Worm (Caenorhabditis elegans) whole organism, L1 larva: ENCODE results near the gene W08E12.5.

ENCODE experiments used
- C04F5.9 ChIP-seq: sonication (generic microtip); optimal IDR thresholded peaks from 2 replicates; lab custom pipeline; 2016; ENCODE audit warnings: missing genetic modification characterization, missing compliant biosample characterization
- C16A3.4 ChIP-seq: fragments of 150-350 bp; optimal IDR thresholded peaks from 2 replicates; lab custom pipeline; 2014; ENCODE audit warnings: missing biosample characterization, missing genetic modification characterization
- C34B4.2 ChIP-seq: sonication (generic microtip); optimal IDR thresholded peaks from 2 replicates; lab custom pipeline; 2017; ENCODE audit warnings: mild to moderate bottlenecking, missing genetic modification characterization, missing compliant biosample characterization
- alr-1 ChIP-seq: fragments of 200-800 bp; sonication (Bioruptor generic); optimal IDR thresholded peaks from 2 replicates; lab custom pipeline; 2018; ENCODE audit warnings: borderline replicate concordance, mild to moderate bottlenecking, missing genetic modification characterization, missing compliant biosample characterization
- ama-1 ChIP-seq: fragments of 150-350 bp; optimal IDR thresholded peaks from 2 replicates; lab custom pipeline; 2014
- ceh-82 ChIP-seq, 3 experiments: fragments of 150-350 bp in 1 of 3; sonication (generic microtip) in 2 of 3; optimal IDR thresholded peaks; 2 replicates each; lab custom pipeline; 2014 to 2017; ENCODE audit warnings: missing biosample characterization in 3 of 3, missing genetic modification characterization in 3 of 3
- ceh-88 ChIP-seq: fragments of 200-800 bp; sonication (Bioruptor generic); IDR thresholded peaks from 2 replicates; pipeline ENCODE4 v1.3.6; 2022; ENCODE audit warnings: missing genetic modification characterization, missing compliant biosample characterization
- ceh-90 ChIP-seq: sonication (generic microtip); optimal IDR thresholded peaks from 2 replicates; lab custom pipeline; 2016; ENCODE audit warnings: missing genetic modification characterization, missing compliant biosample characterization
- dsc-1 ChIP-seq: sonication (generic microtip); optimal IDR thresholded peaks from 2 replicates; lab custom pipeline; 2016; ENCODE audit warnings: mild to moderate bottlenecking, missing genetic modification characterization, missing compliant biosample characterization
- efl-1 ChIP-seq, 4 experiments: fragments of 150-350 bp; optimal IDR thresholded peaks in 3 of 4; peaks in 1 of 4; 1 replicate in 1 of 4; 2 replicates in 3 of 4; lab custom pipeline; 2014; ENCODE audit warnings: missing biosample characterization in 2 of 4, missing genetic modification characterization in 2 of 4, missing genetic modification reagents in 2 of 4
- efl-3 ChIP-seq: fragments of 200-800 bp; sonication (Bioruptor generic); optimal IDR thresholded peaks from 2 replicates; lab custom pipeline; 2018; ENCODE audit warnings: mild to moderate bottlenecking, missing genetic modification characterization, missing compliant biosample characterization
- egl-27 ChIP-seq, 2 experiments: fragments of 150-350 bp in 1 of 2; sonication (generic microtip); optimal IDR thresholded peaks; 3 replicates each; lab custom pipeline; 2017 to 2018; ENCODE audit warnings: missing biosample characterization in 2 of 2, missing genetic modification characterization in 2 of 2, missing genetic modification reagents in 2 of 2
- fkh-10 ChIP-seq: sonication (generic microtip); optimal IDR thresholded peaks from 2 replicates; lab custom pipeline; 2017; ENCODE audit warnings: missing biosample characterization, missing genetic modification reagents, missing genetic modification characterization
- fos-1 ChIP-seq: fragments of 150-350 bp; optimal IDR thresholded peaks from 2 replicates; lab custom pipeline; 2014; ENCODE audit warnings: missing biosample characterization, missing genetic modification characterization
- hlh-17 ChIP-seq: fragments of 200-800 bp; sonication (Bioruptor generic); optimal IDR thresholded peaks from 2 replicates; lab custom pipeline; 2018; ENCODE audit warnings: missing genetic modification characterization, mild to moderate bottlenecking, missing compliant biosample characterization, moderate library complexity, borderline replicate concordance
- lin-13 ChIP-seq: fragments of 150-350 bp; optimal IDR thresholded peaks from 2 replicates; lab custom pipeline; 2014; ENCODE audit warnings: missing biosample characterization, missing genetic modification reagents, missing genetic modification characterization
- lin-14 ChIP-seq: fragments of 200-800 bp; sonication (Bioruptor generic); optimal IDR thresholded peaks from 2 replicates; lab custom pipeline; 2018; ENCODE audit warnings: mild to moderate bottlenecking, missing genetic modification characterization, moderate library complexity, missing compliant biosample characterization
- lir-3 ChIP-seq: sonication (generic microtip); optimal IDR thresholded peaks from 2 replicates; lab custom pipeline; 2016; ENCODE audit warnings: mild to moderate bottlenecking, missing genetic modification characterization, moderate library complexity, missing compliant biosample characterization; ENCODE audit not compliant: poor library complexity
- mdl-1 ChIP-seq, 2 experiments: fragments of 150-350 bp; optimal IDR thresholded peaks; 2 replicates each; lab custom pipeline; 2014 to 2017; ENCODE audit warnings: missing biosample characterization in 2 of 2, missing genetic modification characterization in 2 of 2, inconsistent platforms in 1 of 2
- mef-2 ChIP-seq: fragments of 150-350 bp; optimal IDR thresholded peaks from 2 replicates; lab custom pipeline; 2014; ENCODE audit warnings: missing biosample characterization, missing genetic modification characterization
- mep-1 ChIP-seq: fragments of 150-350 bp; optimal IDR thresholded peaks from 2 replicates; lab custom pipeline; 2014; ENCODE audit warnings: missing biosample characterization, missing genetic modification characterization
- nhr-237 ChIP-seq: fragments of 150-350 bp; optimal IDR thresholded peaks from 2 replicates; lab custom pipeline; 2014; ENCODE audit warnings: missing biosample characterization, missing genetic modification characterization
- nhr-71 ChIP-seq: sonication (generic microtip); optimal IDR thresholded peaks from 2 replicates; lab custom pipeline; 2016; ENCODE audit warnings: mild to moderate bottlenecking, missing genetic modification characterization, moderate library complexity, missing compliant biosample characterization
- nhr-76 ChIP-seq: sonication (generic microtip); optimal IDR thresholded peaks from 2 replicates; lab custom pipeline; 2017; ENCODE audit warnings: missing biosample characterization, missing genetic modification characterization
- nhr-84 ChIP-seq: sonication (generic microtip); optimal IDR thresholded peaks from 2 replicates; lab custom pipeline; 2017; ENCODE audit warnings: missing biosample characterization, missing genetic modification characterization
- skn-1 ChIP-seq: fragments of 150-350 bp; optimal IDR thresholded peaks from 2 replicates; lab custom pipeline; 2014; ENCODE audit warnings: missing biosample characterization, missing genetic modification characterization
- snpc-4 ChIP-seq: fragments of 150-350 bp; optimal IDR thresholded peaks from 2 replicates; lab custom pipeline; 2014; ENCODE audit warnings: missing biosample characterization, missing genetic modification characterization
- sox-4 ChIP-seq: sonication (generic microtip); optimal IDR thresholded peaks from 2 replicates; lab custom pipeline; 2016; ENCODE audit warnings: missing genetic modification characterization, missing compliant biosample characterization
- tbx-2 ChIP-seq: sonication (generic microtip); optimal IDR thresholded peaks from 2 replicates; lab custom pipeline; 2016; ENCODE audit warnings: missing genetic modification characterization, missing compliant biosample characterization
- unc-130 ChIP-seq: fragments of 150-350 bp; optimal IDR thresholded peaks from 2 replicates; lab custom pipeline; 2017; ENCODE audit warnings: missing biosample characterization, missing genetic modification characterization, inconsistent platforms
- zag-1 ChIP-seq: fragments of 150-350 bp; optimal IDR thresholded peaks from 2 replicates; lab custom pipeline; 2014; ENCODE audit warnings: missing biosample characterization, missing genetic modification characterization
- zip-4 ChIP-seq: fragments of 200-800 bp; sonication (Bioruptor generic); optimal IDR thresholded peaks from 2 replicates; lab custom pipeline; 2018; ENCODE audit warnings: mild to moderate bottlenecking, missing genetic modification characterization, moderate library complexity, missing compliant biosample characterization
- ztf-11 ChIP-seq, 2 experiments: sonication (generic microtip); optimal IDR thresholded peaks; 2 replicates each; lab custom pipeline; 2016 to 2017; ENCODE audit warnings: missing genetic modification characterization in 2 of 2, missing biosample characterization in 1 of 2, missing compliant biosample characterization in 1 of 2

The W08E12.5 gene

ce11 chrIV:3260216-3260615 lies 40.4 kb upstream of the W08E12.5 start:
- no peak for TF ChIP-seq alr-1 (tag; lab: Kevin White, UChicago)
- TF ChIP-seq ztf-11 (tag; optimal IDR thresholded peaks at IDR 0.05; lab: Kevin White, UChicago) = no peak
- TF ChIP-seq ceh-88 (GFP tag; lab: Robert Waterston, UW) = no peak
- TF ChIP-seq fos-1 = no peak
- TF ChIP-seq nhr-84 (tag; lab: Kevin White, UChicago) = no peak
- no peak for TF ChIP-seq sox-4
- TF ChIP-seq C04F5.9 = no peak
- no peak for TF ChIP-seq efl-1 (optimal IDR thresholded peaks at IDR 0.05; lab: Kevin White, UChicago)
- TF ChIP-seq efl-1 (GFP tag; optimal IDR thresholded peaks at IDR 0.05 in 1 of 2; lab: Kevin White, UChicago) = no peak

ce11 chrIV:3261761-3262160 lies 38.8 kb upstream of the W08E12.5 start:
- no peak for TF ChIP-seq ceh-90 (tag; lab: Kevin White, UChicago)
- TF ChIP-seq hlh-17 (GFP tag; lab: Kevin White, UChicago) = no peak

DNA sequence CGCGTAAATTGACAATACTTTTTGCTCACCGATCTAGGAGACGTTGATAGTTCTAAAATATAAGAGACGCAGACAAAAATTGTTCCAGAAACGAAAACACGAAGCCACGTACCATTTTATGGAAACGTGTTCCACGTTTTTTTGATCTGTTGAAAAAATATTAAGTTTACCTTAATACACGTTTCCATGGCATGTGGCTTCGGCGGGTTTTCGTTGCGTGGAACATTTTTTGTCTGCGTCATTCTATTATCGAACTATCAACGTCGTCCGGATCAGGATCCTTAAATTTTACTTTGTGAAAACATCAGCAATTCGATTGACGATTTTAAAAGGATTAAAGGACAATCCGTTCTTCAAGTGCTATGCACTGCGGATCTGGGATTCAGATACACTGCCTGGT lies 34.9 kb upstream of the W08E12.5 start, which contains the start of gene T26C12.2:
Gene T26C12.2, minus strand, starts transcription at position 101 of the 400 bp plus-strand sequence.
- TF ChIP-seq C34B4.2 (no peak), sox-4 (no peak), nhr-76 (no peak), ceh-82 (tag; optimal IDR thresholded peaks at IDR 0.05; lab: Kevin White, UChicago) (no peak), lin-14 (no peak), ceh-90 (tag; lab: Kevin White, UChicago) (no peak), fkh-10 (GFP tag; lab: Kevin White, UChicago) (no peak), nhr-71 (tag; lab: Kevin White, UChicago) (no peak), mdl-1 (tag; optimal IDR thresholded peaks at IDR 0.05; lab: Kevin White, UChicago) (no peak), lir-3 (tag; lab: Kevin White, UChicago) (no peak), nhr-237 (tag; lab: Kevin White, UChicago) (no peak), mep-1 (tag; lab: Kevin White, UChicago) (no peak), snpc-4 (no peak), fos-1 (no peak), unc-130 (no peak), lin-13 (no peak), zip-4 (GFP tag; lab: Kevin White, UChicago) (no peak)

DNA sequence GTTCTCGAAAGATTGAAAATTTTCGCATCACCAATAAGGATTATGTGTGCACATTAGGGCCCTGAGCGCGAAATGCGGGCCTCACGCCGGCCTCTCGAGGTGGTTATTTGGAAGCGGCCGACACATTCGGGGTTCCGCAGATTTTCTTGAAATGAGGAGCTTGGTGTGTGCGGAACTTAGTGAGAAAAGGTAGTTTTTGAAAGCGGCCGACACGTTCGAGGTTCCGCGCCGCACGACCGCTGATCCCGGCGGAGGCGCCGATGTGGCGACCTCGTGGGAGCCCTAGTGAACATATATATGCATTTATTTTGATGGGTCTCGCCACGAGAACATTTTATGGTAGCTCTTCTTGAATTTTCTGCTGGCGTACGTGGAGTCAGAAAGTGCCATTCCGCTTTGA lies 33.8 kb upstream of the W08E12.5 start:
- TF ChIP-seq egl-27 (tag; optimal IDR thresholded peaks at IDR 0.05; lab: Kevin White, UChicago) = no peak
- no peak for TF ChIP-seq ama-1
- no peak for TF ChIP-seq snpc-4
- TF ChIP-seq tbx-2 (tag; lab: Kevin White, UChicago) = no peak
- no peak for TF ChIP-seq sox-4
- TF ChIP-seq skn-1 (tag; lab: Kevin White, UChicago) = no peak
- no peak for TF ChIP-seq zag-1
- TF ChIP-seq ztf-11 (tag; optimal IDR thresholded peaks at IDR 0.05; lab: Kevin White, UChicago) = no peak
- TF ChIP-seq mef-2 (tag; lab: Kevin White, UChicago) = no peak

ce11 chrIV:3267581-3267980 lies 33.0 kb upstream of the W08E12.5 start, which contains the start of gene clec-173:
clec-173 (minus strand) TSS chrIV:3267681.
- no peak for TF ChIP-seq ceh-90 (tag; lab: Kevin White, UChicago)

ce11 chrIV:3271342-3271741 lies 29.2 kb upstream of the W08E12.5 start:
- no peak for TF ChIP-seq zip-4 (GFP tag; lab: Kevin White, UChicago)
- TF ChIP-seq dsc-1 (tag; lab: Kevin White, UChicago) = no peak
- no peak for TF ChIP-seq nhr-71 (tag; lab: Kevin White, UChicago)
- TF ChIP-seq C16A3.4 (tag; lab: Kevin White, UChicago) = no peak
- no peak for TF ChIP-seq efl-3 (GFP tag; lab: Kevin White, UChicago)
- TF ChIP-seq lin-13 = no peak
- TF ChIP-seq fkh-10 (GFP tag; lab: Kevin White, UChicago) = no peak
